Fruit fly (Drosophila melanogaster) whole organism, adult: Measurements from ENCODE around the gene Epp.

Experiments used
- CG11617 ChIP-seq: fragments of 200-800 bp; sonication (Bioruptor generic); optimal IDR thresholded peaks from 2 replicates; lab custom pipeline; 2017; ENCODE audit warnings: mild to moderate bottlenecking, missing biosample characterization, missing genetic modification reagents, missing genetic modification characterization
- CG12768 ChIP-seq: fragments of 200-800 bp; sonication (Bioruptor generic); optimal IDR thresholded peaks from 2 replicates; lab custom pipeline; 2017; ENCODE audit warnings: missing biosample characterization, missing genetic modification characterization, mild to moderate bottlenecking, moderate library complexity, missing genetic modification reagents
- CG14711 ChIP-seq: fragments of 200-800 bp; sonication (Bioruptor generic); optimal IDR thresholded peaks from 2 replicates; lab custom pipeline; 2018; ENCODE audit warnings: missing biosample characterization, mild to moderate bottlenecking, missing genetic modification characterization, moderate library complexity
- CG1620 ChIP-seq: fragments of 200-800 bp; sonication (Bioruptor generic); optimal IDR thresholded peaks from 2 replicates; lab custom pipeline; 2016; ENCODE audit warnings: missing biosample characterization, missing genetic modification characterization
- CG33017 ChIP-seq: fragments of 200-800 bp; sonication (Bioruptor generic); optimal IDR thresholded peaks from 2 replicates; lab custom pipeline; 2018; ENCODE audit warnings: missing biosample characterization, mild to moderate bottlenecking, missing genetic modification characterization, moderate library complexity
- CG5204 ChIP-seq: fragments of 200-800 bp; sonication (Bioruptor generic); optimal IDR thresholded peaks from 2 replicates; lab custom pipeline; 2016; ENCODE audit warnings: missing biosample characterization, missing genetic modification characterization
- CG7045 ChIP-seq: fragments of 200-800 bp; sonication (Bioruptor generic); optimal IDR thresholded peaks from 2 replicates; lab custom pipeline; 2017; ENCODE audit warnings: missing biosample characterization, mild to moderate bottlenecking, missing genetic modification characterization
- CG7101 ChIP-seq: fragments of 200-800 bp; sonication (Bioruptor generic); optimal IDR thresholded peaks from 2 replicates; lab custom pipeline; 2018; ENCODE audit warnings: missing biosample characterization, mild to moderate bottlenecking, missing genetic modification characterization, moderate library complexity
- Clk ChIP-seq: fragments of 200-800 bp; sonication (Bioruptor generic); optimal IDR thresholded peaks from 2 replicates; lab custom pipeline; 2017; ENCODE audit warnings: missing biosample characterization, missing genetic modification characterization
- Crg-1 ChIP-seq: fragments of 200-800 bp; sonication (Bioruptor generic); optimal IDR thresholded peaks from 2 replicates; lab custom pipeline; 2016; ENCODE audit warnings: missing biosample characterization, missing genetic modification characterization
- Hr96 ChIP-seq: fragments of 200-800 bp; sonication (Bioruptor generic); optimal IDR thresholded peaks from 2 replicates; lab custom pipeline; 2016; ENCODE audit warnings: missing biosample characterization, missing genetic modification characterization
- Mnt ChIP-seq: fragments of 200-800 bp; sonication (Bioruptor generic); optimal IDR thresholded peaks from 2 replicates; lab custom pipeline; 2016; ENCODE audit warnings: missing biosample characterization, mild to moderate bottlenecking, missing genetic modification characterization
- bab1 ChIP-seq: fragments of 200-800 bp; sonication (Bioruptor generic); optimal IDR thresholded peaks from 3 replicates; lab custom pipeline; 2019; ENCODE audit warnings: missing biosample characterization, mild to moderate bottlenecking, missing genetic modification characterization, moderate library complexity
- cic ChIP-seq: fragments of 200-800 bp; sonication (Bioruptor generic); optimal IDR thresholded peaks from 2 replicates; lab custom pipeline; 2017; ENCODE audit warnings: missing biosample characterization, mild to moderate bottlenecking, missing genetic modification characterization, moderate library complexity
- cnc ChIP-seq, 2 experiments: fragments of >200 bp; optimal IDR thresholded peaks; 2 replicates each; lab custom pipeline; 2017
- kay ChIP-seq: fragments of 200-800 bp; sonication (Bioruptor generic); peaks from one replicate; lab custom pipeline; 2016; ENCODE audit warnings: missing biosample characterization, missing genetic modification characterization, borderline replicate concordance
- ovo ChIP-seq: fragments of 200-800 bp; sonication (Bioruptor generic); optimal IDR thresholded peaks from 2 replicates; lab custom pipeline; 2016; ENCODE audit warnings: missing biosample characterization, missing genetic modification characterization
- pad ChIP-seq: fragments of 200-800 bp; sonication (Bioruptor generic); optimal IDR thresholded peaks from 3 replicates; lab custom pipeline; 2017; ENCODE audit warnings: missing biosample characterization, missing genetic modification characterization, mild to moderate bottlenecking, moderate library complexity, missing genetic modification reagents
- tj ChIP-seq: fragments of 200-800 bp; sonication (Bioruptor generic); optimal IDR thresholded peaks from 3 replicates; lab custom pipeline; 2017; ENCODE audit warnings: missing biosample characterization, mild to moderate bottlenecking, missing genetic modification characterization, moderate library complexity
- toe ChIP-seq: fragments of 200-800 bp; sonication (Bioruptor generic); optimal IDR thresholded peaks from 2 replicates; lab custom pipeline; 2016; ENCODE audit warnings: missing biosample characterization, missing genetic modification characterization

Gene Epp

DNA sequence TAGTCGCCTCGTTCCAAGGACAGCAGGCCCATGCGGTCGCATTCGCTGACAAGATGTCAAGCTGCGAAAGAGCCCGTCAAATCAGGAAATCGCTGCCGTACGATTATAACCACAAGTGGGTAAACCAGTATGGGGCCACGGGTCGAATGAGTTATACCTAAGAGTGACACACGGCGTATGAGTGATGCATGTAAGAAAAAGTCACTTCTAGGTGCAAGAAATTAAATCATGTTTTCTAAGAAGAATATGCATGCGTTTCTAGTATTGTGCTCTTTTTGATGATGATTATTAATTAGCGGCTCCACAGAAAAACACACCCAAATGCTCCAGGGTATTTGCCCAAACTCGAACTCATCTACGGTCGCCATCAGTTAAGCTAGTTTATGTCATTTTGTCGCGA is 24.9 kb upstream of the Epp start:
- no peak for TF ChIP-seq Mnt (GFP tag; lab: Kevin White, UChicago)
- no peak for TF ChIP-seq cnc (optimal IDR thresholded peaks at IDR 0.05; lab: Kevin White, UChicago)
- no peak for TF ChIP-seq cic (GFP tag; lab: Kevin White, UChicago)
- no peak for TF ChIP-seq kay (GFP tag; lab: Kevin White, UChicago)
- TF ChIP-seq Crg-1: no peak
- no peak for TF ChIP-seq CG7045 (GFP tag; lab: Kevin White, UChicago)
- no peak for TF ChIP-seq Hr96

DNA sequence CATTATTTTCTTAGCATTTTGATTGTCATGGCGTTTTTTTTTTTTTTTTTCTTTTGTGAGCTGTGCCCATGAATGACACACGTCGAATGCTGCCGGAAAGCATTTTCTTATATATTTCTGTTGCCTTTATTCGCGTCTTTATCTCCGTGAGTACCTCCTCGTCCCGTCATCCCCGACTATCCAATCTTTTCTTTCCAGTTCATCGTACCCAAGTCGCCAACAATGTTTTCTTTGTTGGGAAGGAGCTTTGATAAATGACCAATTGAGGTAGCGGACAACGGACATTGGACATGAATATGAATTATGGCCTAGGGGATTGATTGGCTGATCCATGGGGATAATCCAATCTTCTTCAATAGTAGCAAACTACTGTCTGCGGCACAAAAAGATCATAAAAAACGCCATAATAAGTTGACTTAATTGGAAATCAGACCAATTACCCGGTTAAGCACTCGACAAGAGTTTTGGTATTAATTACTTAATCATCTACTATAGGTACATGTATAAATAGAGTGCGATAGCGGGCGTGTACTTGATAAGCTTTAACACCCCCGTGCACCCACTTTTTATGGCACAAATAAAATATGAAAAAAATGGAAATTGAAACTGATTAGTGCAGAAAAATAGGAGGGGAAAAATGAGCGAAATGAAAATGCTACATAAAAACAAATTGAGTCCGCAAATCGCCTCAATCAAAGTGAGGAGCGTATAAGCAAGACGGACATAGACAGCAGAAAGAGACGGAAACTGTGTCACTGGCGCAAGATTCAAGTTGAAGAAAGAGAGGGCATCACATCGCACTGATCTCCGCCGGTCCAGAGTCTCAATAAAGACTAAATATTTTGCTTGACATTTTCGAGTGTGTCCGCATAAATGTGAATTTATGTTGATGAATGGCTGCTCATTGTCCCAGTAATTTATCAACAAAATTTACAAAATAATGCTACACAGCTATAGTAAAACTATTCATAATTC is 23.5 kb upstream of the Epp start:
- TF ChIP-seq Clk (GFP tag; lab: Kevin White, UChicago) (no peak), CG14711 (tag; lab: Kevin White, UChicago) (peak; percentile 7), CG12768 (GFP tag; lab: Kevin White, UChicago) (peak; percentile 64), Crg-1 (no peak), CG7101 (no peak), Hr96 (no peak), toe (GFP tag; lab: Kevin White, UChicago) (no peak), CG5204 (GFP tag; lab: Kevin White, UChicago) (no peak), CG1620 (GFP tag; lab: Kevin White, UChicago) (no peak), CG7045 (GFP tag; lab: Kevin White, UChicago) (peak; percentile 33), ovo (GFP tag; lab: Kevin White, UChicago) (no peak), kay (GFP tag; lab: Kevin White, UChicago) (peak; percentile 77), cnc (optimal IDR thresholded peaks at IDR 0.05; lab: Kevin White, UChicago) (no peak), CG33017 (tag; lab: Kevin White, UChicago) (no peak), pad (peak; percentile 94), Mnt (GFP tag; lab: Kevin White, UChicago) (no peak), CG11617 (GFP tag; lab: Kevin White, UChicago) (no peak), bab1 (GFP tag; lab: Kevin White, UChicago) (no peak), tj (no peak), cic (GFP tag; lab: Kevin White, UChicago) (peak; percentile 44)

- no peak for TF ChIP-seq kay (GFP tag; lab: Kevin White, UChicago)
- no peak for TF ChIP-seq CG11617 (GFP tag; lab: Kevin White, UChicago)
- TF ChIP-seq Clk (GFP tag; lab: Kevin White, UChicago): no peak
- no peak for TF ChIP-seq CG5204 (GFP tag; lab: Kevin White, UChicago)
- TF ChIP-seq Hr96: no peak
Observed at dm6 chr3R:24015449-24015848, 22.7 kb upstream of the Epp start.

DNA sequence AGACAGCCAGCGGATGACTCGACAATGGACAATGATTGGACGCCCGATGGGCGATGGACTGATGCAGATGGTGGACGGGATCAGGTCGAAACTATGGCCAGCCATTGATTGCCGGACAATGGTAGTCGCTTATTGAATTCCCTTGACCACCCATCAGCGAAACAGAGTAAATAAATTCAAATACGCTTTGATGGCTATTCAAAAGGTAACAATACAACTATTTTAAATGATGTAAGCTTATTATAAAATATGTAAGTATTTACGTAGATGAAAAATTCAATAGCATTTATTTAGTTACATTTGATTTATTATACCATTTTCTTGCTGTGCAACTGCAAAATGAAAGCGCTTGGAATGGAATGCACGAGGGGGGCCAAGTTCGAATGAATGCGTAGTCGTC is 21.9 kb upstream of the Epp start:
- no peak for TF ChIP-seq CG7101
- TF ChIP-seq cic (GFP tag; lab: Kevin White, UChicago): no peak
- no peak for TF ChIP-seq Crg-1
- TF ChIP-seq pad: no peak
- no peak for TF ChIP-seq Mnt (GFP tag; lab: Kevin White, UChicago)
- no peak for TF ChIP-seq cnc (optimal IDR thresholded peaks at IDR 0.05; lab: Kevin White, UChicago)
- TF ChIP-seq toe (GFP tag; lab: Kevin White, UChicago): no peak
- no peak for TF ChIP-seq CG11617 (GFP tag; lab: Kevin White, UChicago)
- no peak for TF ChIP-seq tj
- no peak for TF ChIP-seq Hr96
- no peak for TF ChIP-seq ovo (GFP tag; lab: Kevin White, UChicago)

- no peak for TF ChIP-seq tj
- no peak for TF ChIP-seq Crg-1
- no peak for TF ChIP-seq CG5204 (GFP tag; lab: Kevin White, UChicago)
Observed at dm6 chr3R:24012038-24012693, 19.4 kb upstream of the Epp start.

DNA sequence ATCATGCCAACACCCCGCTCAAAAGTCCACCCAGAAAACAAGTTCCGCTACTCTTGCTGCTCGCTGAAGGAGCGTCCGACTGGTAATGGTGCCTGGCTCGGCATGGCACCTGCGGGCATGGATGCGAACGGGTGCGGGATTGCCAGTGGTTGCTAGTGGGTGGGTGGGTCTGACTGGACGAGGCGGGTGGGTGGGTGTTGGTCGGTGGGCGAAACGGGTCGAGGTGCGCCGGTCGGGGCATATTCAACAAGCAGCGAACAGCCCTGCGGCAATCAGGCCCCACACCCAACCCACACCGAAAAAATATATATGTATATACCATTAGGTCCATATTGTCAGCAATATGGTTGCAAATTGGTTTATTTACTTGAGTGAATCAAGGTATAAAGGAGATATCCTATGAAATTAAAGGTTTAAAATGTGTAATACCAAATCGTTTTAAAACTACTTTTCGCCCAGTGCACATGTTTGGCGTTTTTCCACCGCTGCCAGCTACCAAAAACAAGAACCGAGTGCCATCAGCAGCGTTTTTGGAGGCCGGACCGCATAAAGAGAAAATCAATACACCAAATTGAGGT is 18.0 kb upstream of the Epp start:
- TF ChIP-seq cic (GFP tag; lab: Kevin White, UChicago): no peak
- peak; percentile 1 for TF ChIP-seq CG33017 (tag; lab: Kevin White, UChicago)
- no peak for TF ChIP-seq Crg-1
- TF ChIP-seq CG14711 (tag; lab: Kevin White, UChicago): no peak
- no peak for TF ChIP-seq Hr96

DNA sequence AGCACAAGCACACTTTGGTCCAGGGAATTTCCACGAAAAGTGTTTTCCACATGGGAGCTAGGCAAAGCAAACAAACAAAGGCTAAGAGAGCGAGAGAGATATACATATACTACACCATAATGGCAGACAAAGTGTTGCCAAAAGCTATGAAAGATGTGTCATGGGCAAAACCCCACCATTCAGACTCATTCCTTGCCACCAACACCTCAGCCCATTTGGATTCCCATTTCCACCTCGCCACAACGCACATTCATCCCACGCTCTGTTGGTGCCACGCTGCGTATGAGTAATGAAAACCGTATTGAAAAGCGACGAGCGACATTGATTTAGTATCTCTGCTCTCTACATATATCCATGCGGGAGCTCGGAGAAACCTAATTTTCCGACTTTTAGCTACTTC is 16.2 kb upstream of the Epp start:
- TF ChIP-seq pad: no peak
- TF ChIP-seq Clk (GFP tag; lab: Kevin White, UChicago): no peak
- TF ChIP-seq CG7101: no peak
- TF ChIP-seq CG7045 (GFP tag; lab: Kevin White, UChicago): no peak
- TF ChIP-seq Hr96: no peak
- TF ChIP-seq CG14711 (tag; lab: Kevin White, UChicago): no peak
- no peak for TF ChIP-seq kay (GFP tag; lab: Kevin White, UChicago)
- TF ChIP-seq toe (GFP tag; lab: Kevin White, UChicago): no peak
- no peak for TF ChIP-seq Mnt (GFP tag; lab: Kevin White, UChicago)
- no peak for TF ChIP-seq bab1 (GFP tag; lab: Kevin White, UChicago)
- TF ChIP-seq tj: no peak
- no peak for TF ChIP-seq cic (GFP tag; lab: Kevin White, UChicago)
- no peak for TF ChIP-seq cnc (optimal IDR thresholded peaks at IDR 0.05; lab: Kevin White, UChicago)
- no peak for TF ChIP-seq ovo (GFP tag; lab: Kevin White, UChicago)
- no peak for TF ChIP-seq CG12768 (GFP tag; lab: Kevin White, UChicago)
- no peak for TF ChIP-seq CG1620 (GFP tag; lab: Kevin White, UChicago)
- TF ChIP-seq CG5204 (GFP tag; lab: Kevin White, UChicago): no peak
- no peak for TF ChIP-seq Crg-1
- no peak for TF ChIP-seq CG11617 (GFP tag; lab: Kevin White, UChicago)
